Worm (Caenorhabditis elegans) whole organism, L2 larva: ENCODE measurements around the gene D1079.1.
A peak's percentile ranks its signal among the peaks of the same experiment; 100 is the strongest.

Experiments used
- ZK546.5 ChIP-seq: sonication (generic microtip); optimal IDR thresholded peaks from 2 replicates; lab custom pipeline; 2017; ENCODE audit warnings: missing biosample characterization, missing genetic modification characterization
- alr-1 ChIP-seq: fragments of 150-350 bp; optimal IDR thresholded peaks from 2 replicates; lab custom pipeline; 2014; ENCODE audit warnings: missing biosample characterization, missing genetic modification characterization
- ama-1 ChIP-seq: fragments of 150-350 bp; optimal IDR thresholded peaks from 2 replicates; lab custom pipeline; 2018; ENCODE audit warnings: inconsistent platforms
- ceh-82 ChIP-seq: fragments of 150-350 bp; optimal IDR thresholded peaks from 2 replicates; lab custom pipeline; 2014; ENCODE audit warnings: missing biosample characterization, missing genetic modification characterization
- crh-2 ChIP-seq: sonication (generic microtip); optimal IDR thresholded peaks from 2 replicates; lab custom pipeline; 2017; ENCODE audit warnings: missing biosample characterization, missing genetic modification characterization
- dmd-4 ChIP-seq: sonication (generic microtip); optimal IDR thresholded peaks from 2 replicates; lab custom pipeline; 2017; ENCODE audit warnings: missing biosample characterization, missing genetic modification characterization
- elt-1 ChIP-seq: fragments of 150-350 bp; optimal IDR thresholded peaks from 2 replicates; lab custom pipeline; 2014; ENCODE audit warnings: missing biosample characterization, missing genetic modification characterization
- elt-3 ChIP-seq: sonication (generic microtip); optimal IDR thresholded peaks from 2 replicates; lab custom pipeline; 2017; ENCODE audit warnings: missing biosample characterization, missing genetic modification characterization
- lin-11 ChIP-seq: fragments of 150-350 bp; sonication (generic microtip); optimal IDR thresholded peaks from 2 replicates; lab custom pipeline; 2014; ENCODE audit warnings: missing biosample characterization, missing genetic modification characterization, inconsistent platforms, mixed read lengths
- lin-13 ChIP-seq: fragments of 150-350 bp; optimal IDR thresholded peaks from 2 replicates; lab custom pipeline; 2014; ENCODE audit warnings: missing biosample characterization, missing genetic modification reagents, missing genetic modification characterization
- lsy-2 ChIP-seq, 2 experiments: fragments of 150-350 bp in 1 of 2; sonication (generic microtip) in 1 of 2; optimal IDR thresholded peaks; 2 replicates each; lab custom pipeline; 2014 to 2017; ENCODE audit warnings: missing biosample characterization in 2 of 2, missing genetic modification characterization in 2 of 2
- mab-5 ChIP-seq: fragments of 150-350 bp; optimal IDR thresholded peaks from 2 replicates; lab custom pipeline; 2014; ENCODE audit warnings: missing biosample characterization, missing genetic modification characterization
- mdl-1 ChIP-seq, 2 experiments: fragments of 150-350 bp in 1 of 2; sonication (generic microtip) in 1 of 2; optimal IDR thresholded peaks; 2 replicates each; lab custom pipeline; 2017; ENCODE audit warnings: missing biosample characterization in 2 of 2, missing genetic modification characterization in 2 of 2
- nhr-10 ChIP-seq: sonication (generic microtip); optimal IDR thresholded peaks from 2 replicates; lab custom pipeline; 2017; ENCODE audit warnings: missing biosample characterization, missing genetic modification characterization
- nhr-11 ChIP-seq: fragments of 150-350 bp; optimal IDR thresholded peaks from 2 replicates; lab custom pipeline; 2014; ENCODE audit warnings: missing biosample characterization, missing genetic modification characterization
- nhr-12 ChIP-seq: fragments of 150-350 bp; optimal IDR thresholded peaks from 2 replicates; lab custom pipeline; 2014; ENCODE audit warnings: missing biosample characterization, missing genetic modification characterization
- nhr-21 ChIP-seq: fragments of 150-350 bp; optimal IDR thresholded peaks from 2 replicates; lab custom pipeline; 2014; ENCODE audit warnings: missing biosample characterization, missing genetic modification characterization
- nhr-23 ChIP-seq: fragments of 150-350 bp; optimal IDR thresholded peaks from 2 replicates; lab custom pipeline; 2014; ENCODE audit warnings: missing biosample characterization, missing genetic modification reagents, missing genetic modification characterization
- nhr-77 ChIP-seq: fragments of 150-350 bp; optimal IDR thresholded peaks from 2 replicates; lab custom pipeline; 2014; ENCODE audit warnings: missing biosample characterization, missing genetic modification characterization
- peb-1 ChIP-seq: fragments of 150-350 bp; optimal IDR thresholded peaks from 2 replicates; lab custom pipeline; 2014; ENCODE audit warnings: missing biosample characterization, missing genetic modification characterization
- sem-4 ChIP-seq: fragments of 150-350 bp; optimal IDR thresholded peaks from 2 replicates; lab custom pipeline; 2014; ENCODE audit warnings: missing biosample characterization, missing genetic modification reagents, missing genetic modification characterization
- skn-1 ChIP-seq: sonication (generic microtip); optimal IDR thresholded peaks from 2 replicates; lab custom pipeline; 2017; ENCODE audit warnings: missing biosample characterization, missing genetic modification characterization
- sma-9 ChIP-seq, 2 experiments: fragments of 150-350 bp in 1 of 2; sonication (generic microtip) in 1 of 2; optimal IDR thresholded peaks; 2 replicates each; lab custom pipeline; 2014 to 2016; ENCODE audit warnings: missing genetic modification characterization in 2 of 2, mild to moderate bottlenecking in 1 of 2, missing biosample characterization in 1 of 2, missing compliant biosample characterization in 1 of 2, missing genetic modification reagents in 1 of 2, moderate library complexity in 1 of 2
- snpc-4 ChIP-seq: fragments of 150-350 bp; optimal IDR thresholded peaks from 2 replicates; lab custom pipeline; 2014; ENCODE audit warnings: missing biosample characterization, missing genetic modification characterization
- unc-39 ChIP-seq: fragments of 150-350 bp; optimal IDR thresholded peaks from 2 replicates; lab custom pipeline; 2014; ENCODE audit warnings: missing biosample characterization, missing genetic modification characterization
- unc-55 ChIP-seq: fragments of 150-350 bp; sonication (generic microtip); optimal IDR thresholded peaks from 3 replicates; lab custom pipeline; 2014; ENCODE audit warnings: missing biosample characterization, missing genetic modification reagents, missing genetic modification characterization
- zag-1 ChIP-seq: fragments of 150-350 bp; optimal IDR thresholded peaks from 2 replicates; lab custom pipeline; 2014; ENCODE audit warnings: missing biosample characterization, missing genetic modification characterization
- ztf-1 ChIP-seq: fragments of 200-800 bp; sonication (Bioruptor generic); conservative IDR thresholded peaks from 2 replicates; pipeline ENCODE4 v1.3.6; 2022; ENCODE audit warnings: missing genetic modification characterization, missing compliant biosample characterization
- ztf-11 ChIP-seq: sonication (generic microtip); optimal IDR thresholded peaks from 2 replicates; lab custom pipeline; 2017; ENCODE audit warnings: missing biosample characterization, missing genetic modification characterization

Gene D1079.1

DNA sequence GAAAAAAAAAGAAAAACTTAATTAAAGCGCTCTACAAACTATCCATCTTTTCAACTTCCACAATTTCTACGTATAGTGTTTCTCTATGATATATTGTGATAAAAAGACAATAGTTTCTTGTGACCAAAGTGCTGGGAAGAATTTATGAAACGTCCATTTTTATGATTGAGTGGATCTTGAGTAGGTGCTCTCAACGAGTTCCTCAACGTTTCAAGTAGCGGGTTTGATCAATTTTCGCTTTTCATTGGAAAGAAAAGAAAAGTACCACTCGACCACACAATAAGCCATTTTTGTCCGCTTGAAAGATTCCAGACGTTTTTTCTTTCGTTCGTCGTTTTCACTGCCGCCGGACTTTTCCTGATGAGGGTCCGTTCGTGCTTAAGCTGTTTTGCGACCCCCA is 5.5 kb upstream of the D1079.1 start:
- no peak for TF ChIP-seq peb-1
- no peak for TF ChIP-seq sem-4 (tag; lab: Kevin White, UChicago)
- TF ChIP-seq nhr-12 (tag; lab: Kevin White, UChicago): no peak
- no peak for TF ChIP-seq nhr-77 (tag; lab: Kevin White, UChicago)
- no peak for TF ChIP-seq ceh-82 (tag; lab: Kevin White, UChicago)

DNA sequence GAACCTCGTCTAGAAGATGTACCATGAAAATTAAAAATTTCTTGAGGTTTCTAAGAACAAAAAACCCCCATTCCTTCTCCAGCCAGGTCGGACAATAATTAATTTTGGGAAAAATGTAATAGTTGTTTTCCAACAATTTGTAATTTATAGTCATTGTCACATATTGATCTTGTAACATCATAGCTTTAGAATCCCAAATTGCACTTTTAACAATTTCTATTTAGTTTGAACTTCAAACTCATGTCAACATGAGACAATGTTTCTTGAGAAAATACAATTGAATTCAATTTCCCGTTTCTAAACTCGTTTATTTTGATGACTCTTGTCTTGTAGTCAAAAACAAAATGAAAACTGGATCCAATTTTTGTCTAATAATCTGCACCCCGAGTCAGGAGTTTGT is 2.7 kb upstream of the D1079.1 start:
- no peak for TF ChIP-seq sem-4 (tag; lab: Kevin White, UChicago)
- no peak for TF ChIP-seq ztf-11 (tag; lab: Kevin White, UChicago)

DNA sequence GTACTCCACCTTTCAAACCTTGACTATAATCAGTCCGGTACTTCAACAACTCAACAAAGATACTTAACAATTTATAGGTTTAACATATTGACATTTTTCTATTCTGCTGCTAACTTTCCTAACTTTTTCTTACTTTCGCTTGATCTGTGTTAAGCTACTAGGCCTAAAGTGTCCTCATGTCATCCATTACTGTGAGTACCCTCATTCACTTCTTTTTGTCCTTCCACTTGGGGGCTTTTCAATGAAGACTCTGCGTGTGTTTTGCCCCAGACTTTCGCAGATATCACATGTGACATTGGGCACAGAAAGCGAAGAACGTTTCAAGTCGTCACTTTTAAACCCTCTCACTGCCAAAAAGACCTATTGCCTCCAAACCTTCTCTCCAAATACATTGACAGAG is 1.8 kb downstream of the D1079.1 start:
- TF ChIP-seq unc-55 (GFP tag; lab: Kevin White, UChicago) (peak; percentile 9), mab-5 (tag; lab: Kevin White, UChicago) (peak; percentile 44), mdl-1 (tag; optimal IDR thresholded peaks at IDR 0.05; lab: Kevin White, UChicago) (peak in 1 of 2 experiments; percentile 24), nhr-77 (tag; lab: Kevin White, UChicago) (no peak), lin-13 (GFP tag; lab: Kevin White, UChicago) (no peak), zag-1 (tag; lab: Kevin White, UChicago) (peak; percentile 8), sma-9 (GFP tag; optimal IDR thresholded peaks at IDR 0.05; lab: Kevin White, UChicago) (peak; percentile 19), sma-9 (tag; optimal IDR thresholded peaks at IDR 0.05; lab: Kevin White, UChicago) (no peak)

DNA sequence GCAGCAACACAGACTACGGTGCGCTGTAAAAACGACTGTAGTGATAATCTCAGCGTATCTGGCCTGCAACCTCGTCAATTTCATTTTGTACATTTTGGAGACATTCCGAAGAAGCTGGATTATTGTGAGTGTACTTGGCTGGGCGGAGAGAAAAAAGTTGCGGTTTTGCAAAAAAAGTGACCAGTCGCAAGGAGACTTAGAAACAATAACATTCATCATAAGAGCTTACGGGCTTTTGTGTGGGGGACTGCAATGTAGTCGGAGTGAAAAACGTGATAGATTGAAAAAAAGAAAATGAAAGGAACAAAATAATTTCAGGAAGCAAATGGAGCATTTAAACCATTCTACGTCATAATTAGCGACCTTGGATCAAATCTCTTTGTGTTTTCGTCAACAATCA is 5.5 kb downstream of the D1079.1 start:
- peak; percentile 76 for TF ChIP-seq mab-5 (tag; lab: Kevin White, UChicago)
- peak; percentile 52 for TF ChIP-seq unc-55 (GFP tag; lab: Kevin White, UChicago)
- no peak for TF ChIP-seq ZK546.5 (tag; lab: Kevin White, UChicago)
- TF ChIP-seq lin-13 (GFP tag; lab: Kevin White, UChicago): no peak
- TF ChIP-seq zag-1 (tag; lab: Kevin White, UChicago): peak; percentile 22
- TF ChIP-seq skn-1 (tag; lab: Kevin White, UChicago): no peak
- TF ChIP-seq snpc-4 (tag; lab: Kevin White, UChicago): no peak
- TF ChIP-seq crh-2 (tag; lab: Kevin White, UChicago): no peak

DNA sequence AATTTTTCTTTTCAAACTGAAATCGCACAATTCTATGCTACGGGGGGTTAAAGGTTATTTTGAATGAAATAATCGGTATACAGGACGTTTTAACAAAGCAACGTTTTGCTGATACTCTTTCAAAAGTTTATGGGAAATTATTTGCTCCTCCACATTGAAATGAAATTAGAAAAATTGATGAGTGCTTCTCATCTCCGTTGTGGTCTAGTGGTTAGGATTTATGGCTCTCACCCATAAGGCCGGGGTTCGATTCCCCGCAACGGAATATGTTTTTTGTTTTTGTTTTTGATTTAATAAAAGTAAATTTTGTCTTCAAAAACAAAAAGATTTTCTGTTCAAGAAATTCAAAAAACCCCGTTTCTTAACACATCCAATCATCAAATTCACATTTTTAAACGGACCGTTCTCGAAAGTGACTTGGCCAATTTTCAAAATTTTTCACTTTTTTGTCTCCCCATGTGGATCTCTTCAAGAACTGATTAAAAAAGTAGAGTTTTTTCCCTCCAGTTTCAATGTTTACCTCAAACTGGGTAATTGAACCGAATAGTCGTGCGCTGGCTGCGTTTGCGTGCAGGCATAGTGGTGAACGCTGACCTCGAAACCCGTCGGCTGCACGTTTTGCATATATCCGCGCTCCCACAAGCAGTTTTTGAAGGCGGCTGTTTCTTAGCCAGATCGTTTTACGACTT is 6.8 kb downstream of the D1079.1 start:
- TF ChIP-seq nhr-21 (tag; lab: Kevin White, UChicago) (no peak), ztf-1 (no peak), nhr-11 (tag; lab: Kevin White, UChicago) (no peak), alr-1 (no peak), elt-1 (tag; lab: Kevin White, UChicago) (no peak), lsy-2 (tag; optimal IDR thresholded peaks at IDR 0.05; lab: Kevin White, UChicago) (no peak), elt-3 (tag; lab: Kevin White, UChicago) (no peak), unc-55 (GFP tag; lab: Kevin White, UChicago) (no peak), nhr-12 (tag; lab: Kevin White, UChicago) (no peak), nhr-23 (tag; lab: Kevin White, UChicago) (no peak), ama-1 (lab: Kevin White, UChicago) (no peak)

DNA sequence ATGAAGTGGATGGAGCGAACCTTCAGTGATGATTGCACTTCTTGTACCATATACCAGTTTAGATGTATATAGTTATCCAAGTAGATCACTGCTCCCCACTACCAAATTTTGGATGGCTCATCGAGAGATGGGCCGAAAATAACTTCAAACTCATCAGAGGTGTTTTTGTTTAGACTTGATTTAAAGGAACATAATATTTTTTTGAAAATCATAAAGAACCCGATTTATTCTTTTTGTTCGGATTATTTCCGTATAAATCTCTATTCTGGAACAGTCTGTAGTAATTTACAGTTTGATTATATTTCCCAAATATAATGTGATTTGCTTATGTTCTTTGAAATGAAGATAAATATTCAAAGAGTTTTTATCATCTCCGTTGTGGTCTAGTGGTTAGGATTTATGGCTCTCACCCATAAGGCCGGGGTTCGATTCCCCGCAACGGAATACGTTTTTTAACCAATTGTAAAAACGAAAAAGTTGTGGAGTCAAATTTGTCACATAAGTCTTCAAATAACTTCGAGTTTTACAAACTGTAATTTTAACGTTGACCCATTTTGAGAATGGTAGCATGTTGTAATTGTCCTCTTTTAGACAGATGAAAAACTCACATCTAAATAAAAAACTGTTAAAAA is 7.4 kb downstream of the D1079.1 start:
- TF ChIP-seq dmd-4 (tag; lab: Kevin White, UChicago): no peak
- no peak for TF ChIP-seq nhr-11 (tag; lab: Kevin White, UChicago)
- no peak for TF ChIP-seq elt-3 (tag; lab: Kevin White, UChicago)
- no peak for TF ChIP-seq unc-39 (tag; lab: Kevin White, UChicago)
- no peak for TF ChIP-seq peb-1
- no peak for TF ChIP-seq nhr-10 (tag; lab: Kevin White, UChicago)
- TF ChIP-seq lin-11: no peak
- no peak for TF ChIP-seq crh-2 (tag; lab: Kevin White, UChicago)
- TF ChIP-seq nhr-23 (tag; lab: Kevin White, UChicago): no peak
- no peak for TF ChIP-seq ztf-1
- TF ChIP-seq sma-9 (GFP tag; optimal IDR thresholded peaks at IDR 0.05; lab: Kevin White, UChicago): no peak
- TF ChIP-seq sma-9 (tag; optimal IDR thresholded peaks at IDR 0.05; lab: Kevin White, UChicago): no peak
- no peak for TF ChIP-seq lin-13 (GFP tag; lab: Kevin White, UChicago)
- TF ChIP-seq ama-1 (lab: Kevin White, UChicago): no peak
- TF ChIP-seq, all 48 proteins: peak for 0
